Fruit fly (Drosophila melanogaster): ENCODE results near the gene CG4186.

DNA sequence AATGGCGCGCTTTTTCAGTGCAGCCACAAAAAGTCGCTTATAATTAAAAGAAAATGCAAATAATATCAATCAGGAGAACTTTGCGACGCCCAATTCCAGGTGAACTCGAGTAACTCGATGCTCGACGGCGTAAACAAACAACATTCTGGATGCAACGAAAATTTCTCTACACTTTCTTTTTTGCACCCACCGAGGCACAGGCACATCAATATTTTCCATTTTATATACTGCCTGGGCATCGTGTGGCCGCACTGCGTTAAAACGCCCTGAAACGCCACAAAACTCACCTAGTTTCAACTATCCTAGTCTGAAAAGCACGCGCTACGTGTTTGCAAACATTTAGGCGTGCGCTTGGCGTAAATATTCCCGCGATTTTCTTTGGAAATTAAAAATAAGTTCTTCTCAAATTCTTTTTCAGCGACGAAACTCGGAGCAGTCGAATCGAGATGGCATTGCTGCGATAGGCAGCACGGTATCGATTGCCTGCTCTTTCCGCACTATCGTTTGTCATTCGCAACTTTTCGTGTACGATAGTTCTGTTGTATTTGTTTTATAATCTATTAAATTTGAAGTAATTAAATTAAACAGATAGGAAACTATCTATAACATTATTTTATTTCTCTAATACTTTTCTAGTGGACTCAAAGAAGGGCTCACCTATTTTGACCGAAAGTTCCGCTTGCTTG, 16.5 kb downstream of the CG4186 start, which contains the start of gene Pcif1:
- TF ChIP-seq psq (GFP tag; optimal IDR thresholded peaks at IDR 0.05) (no peak), pan (optimal IDR thresholded peaks at IDR 0.05) (no peak), Hr78 (GFP tag; optimal IDR thresholded peaks at IDR 0.05) (no peak), h (GFP tag; optimal IDR thresholded peaks at IDR 0.05) (peak; percentile 50), usp (GFP tag; optimal IDR thresholded peaks at IDR 0.05) (no peak), OdsH (GFP tag; optimal IDR thresholded peaks at IDR 0.05) (no peak), brk (GFP tag; optimal IDR thresholded peaks at IDR 0.05) (peak; percentile 83), tai (GFP tag; optimal IDR thresholded peaks at IDR 0.05) (no peak), CG9705 (GFP tag; optimal IDR thresholded peaks at IDR 0.05) (peak; percentile 2)

All from whole organism, wandering third instar larva.